Fruit fly (Drosophila melanogaster) S2 (cell line): ENCODE data around the gene Kaz1-ORFB.

ENCODE experiments used
- CG8478 ChIP-seq: fragments of >200 bp; optimal IDR thresholded peaks from 2 replicates; lab custom pipeline; 2018
- CTCF ChIP-seq, 2 experiments: fragments of >200 bp; optimal IDR thresholded peaks; 2 replicates each; lab custom pipeline; 2018

dm6 chr3L:177938-178337 is 38.5 kb upstream of the Kaz1-ORFB start:
- TF ChIP-seq CG8478 (lab: Kevin White, UChicago), result no peak
- no peak for TF ChIP-seq CTCF (optimal IDR thresholded peaks at IDR 0.05; lab: Kevin White, UChicago)
